Fruit fly (Drosophila melanogaster) whole organism, prepupa: ENCODE data around the gene CG13733.

Source experiments
- Blimp-1 ChIP-seq: fragments of 200-800 bp; sonication (Bioruptor generic); optimal IDR thresholded peaks from 3 replicates; lab custom pipeline; 2017; ENCODE audit warnings: missing biosample characterization, missing genetic modification characterization, mild to moderate bottlenecking, moderate library complexity, missing genetic modification reagents
- CG10631 ChIP-seq: fragments of 200-800 bp; sonication (Bioruptor generic); optimal IDR thresholded peaks from 2 replicates; lab custom pipeline; 2016; ENCODE audit warnings: missing biosample characterization, missing genetic modification characterization
- CG10669 ChIP-seq: fragments of 200-800 bp; sonication (Bioruptor generic); optimal IDR thresholded peaks from 3 replicates; lab custom pipeline; 2018; ENCODE audit warnings: missing biosample characterization, mild to moderate bottlenecking, missing genetic modification characterization, moderate library complexity
- CG11294 ChIP-seq: fragments of 200-800 bp; sonication (Bioruptor generic); IDR thresholded peaks from 2 replicates; pipeline ENCODE4 v1.3.6; 2022; ENCODE audit warnings: missing biosample characterization, missing genetic modification characterization
- CG11762 ChIP-seq: fragments of 200-800 bp; sonication (Bioruptor generic); optimal IDR thresholded peaks from 3 replicates; lab custom pipeline; 2016; ENCODE audit warnings: missing biosample characterization, missing genetic modification characterization; ENCODE audit not compliant: insufficient read depth
- CG11902 ChIP-seq: fragments of 200-800 bp; sonication (Bioruptor generic); optimal IDR thresholded peaks from 3 replicates; lab custom pipeline; 2016; ENCODE audit warnings: missing biosample characterization, missing genetic modification characterization
- CG15336 ChIP-seq: fragments of 200-800 bp; sonication (Bioruptor generic); IDR thresholded peaks from 2 replicates; pipeline ENCODE4 v1.3.6; 2022; ENCODE audit warnings: missing biosample characterization, missing genetic modification characterization
- CG3032 ChIP-seq: fragments of 200-800 bp; optimal IDR thresholded peaks from 2 replicates; lab custom pipeline; 2019; ENCODE audit warnings: missing biosample characterization, mild to moderate bottlenecking, missing genetic modification characterization, moderate library complexity
- CG31627 ChIP-seq: fragments of 200-800 bp; sonication (Bioruptor generic); optimal IDR thresholded peaks from 3 replicates; lab custom pipeline; 2016; ENCODE audit warnings: missing biosample characterization, missing genetic modification characterization
- CG32006 ChIP-seq: fragments of 200-800 bp; sonication (Bioruptor generic); optimal IDR thresholded peaks from 3 replicates; lab custom pipeline; 2017; ENCODE audit warnings: missing biosample characterization, mild to moderate bottlenecking, missing genetic modification characterization
- CG34406 ChIP-seq: fragments of 200-800 bp; sonication (Bioruptor generic); optimal IDR thresholded peaks from 3 replicates; lab custom pipeline; 2016; ENCODE audit warnings: missing biosample characterization, missing genetic modification characterization
- CG3919 ChIP-seq: fragments of 200-800 bp; sonication (Bioruptor generic); optimal IDR thresholded peaks from 3 replicates; lab custom pipeline; 2016; ENCODE audit warnings: missing biosample characterization, missing genetic modification characterization
- CG4318 ChIP-seq: fragments of 200-800 bp; sonication (Bioruptor generic); optimal IDR thresholded peaks from 3 replicates; lab custom pipeline; 2017; ENCODE audit warnings: missing biosample characterization, mild to moderate bottlenecking, missing genetic modification characterization
- CG6163 ChIP-seq: fragments of 200-800 bp; sonication (Bioruptor generic); IDR thresholded peaks from 3 replicates; pipeline ENCODE4 v1.3.6; 2022; ENCODE audit warnings: missing biosample characterization, missing genetic modification characterization
- CG6276 ChIP-seq: fragments of 200-800 bp; sonication (Bioruptor generic); optimal IDR thresholded peaks from 2 replicates; lab custom pipeline; 2017; ENCODE audit warnings: missing biosample characterization, mild to moderate bottlenecking, missing genetic modification characterization
- CG6808 ChIP-seq: fragments of 200-800 bp; sonication (Bioruptor generic); optimal IDR thresholded peaks from 3 replicates; lab custom pipeline; 2017; ENCODE audit warnings: missing biosample characterization, missing genetic modification characterization, mild to moderate bottlenecking, moderate library complexity, missing genetic modification reagents
- CG6854 ChIP-seq: fragments of 200-800 bp; sonication (Bioruptor generic); optimal IDR thresholded peaks from 2 replicates; lab custom pipeline; 2017; ENCODE audit warnings: missing biosample characterization, mild to moderate bottlenecking, missing genetic modification characterization
- CG7368 ChIP-seq: fragments of 200-800 bp; sonication (Bioruptor generic); optimal IDR thresholded peaks from 3 replicates; lab custom pipeline; 2016; ENCODE audit warnings: missing biosample characterization, missing genetic modification characterization
- CG8119 ChIP-seq: fragments of 200-800 bp; sonication (Bioruptor generic); IDR thresholded peaks from 3 replicates; pipeline ENCODE4 v1.3.6; 2022; ENCODE audit warnings: missing biosample characterization, missing genetic modification characterization
- CG8319 ChIP-seq: fragments of 200-800 bp; sonication (Bioruptor generic); optimal IDR thresholded peaks from 3 replicates; lab custom pipeline; 2016; ENCODE audit warnings: missing biosample characterization, missing genetic modification characterization
- CG8632 ChIP-seq: fragments of 200-800 bp; sonication (Bioruptor generic); optimal IDR thresholded peaks from 3 replicates; lab custom pipeline; 2016; ENCODE audit warnings: missing biosample characterization, missing genetic modification characterization
- CG9139 ChIP-seq: fragments of 200-800 bp; sonication (Bioruptor generic); optimal IDR thresholded peaks from 3 replicates; lab custom pipeline; 2017; ENCODE audit warnings: missing biosample characterization, mild to moderate bottlenecking, missing genetic modification characterization
- Eip75B ChIP-seq: fragments of 200-800 bp; sonication (Bioruptor generic); optimal IDR thresholded peaks from 3 replicates; lab custom pipeline; 2016; ENCODE audit warnings: missing biosample characterization, missing genetic modification characterization
- Eip78C ChIP-seq: fragments of 200-800 bp; sonication (Bioruptor generic); peaks from one replicate; lab custom pipeline; 2016; ENCODE audit warnings: missing biosample characterization, missing genetic modification characterization
- Eip93F ChIP-seq: fragments of 200-800 bp; sonication (Bioruptor generic); optimal IDR thresholded peaks from 2 replicates; lab custom pipeline; 2016; ENCODE audit warnings: missing biosample characterization, mild to moderate bottlenecking, missing genetic modification characterization
- Gug ChIP-seq: fragments of 200-800 bp; sonication (Bioruptor generic); IDR thresholded peaks from 2 replicates; pipeline ENCODE4 v1.3.6; 2022; ENCODE audit warnings: missing biosample characterization, missing genetic modification characterization
- Hr4 ChIP-seq: fragments of 200-800 bp; sonication (Bioruptor generic); optimal IDR thresholded peaks from 3 replicates; lab custom pipeline; 2016; ENCODE audit warnings: missing biosample characterization, missing genetic modification characterization
- Lpt ChIP-seq: fragments of 200-800 bp; sonication (Bioruptor generic); optimal IDR thresholded peaks from 3 replicates; lab custom pipeline; 2016; ENCODE audit warnings: missing biosample characterization, missing genetic modification characterization
- Smox ChIP-seq: fragments of 200-800 bp; sonication (Bioruptor generic); optimal IDR thresholded peaks from 3 replicates; lab custom pipeline; 2016; ENCODE audit warnings: missing biosample characterization, missing genetic modification characterization
- Sox102F ChIP-seq: fragments of 200-800 bp; sonication (Bioruptor generic); optimal IDR thresholded peaks from 2 replicates; lab custom pipeline; 2016; ENCODE audit warnings: missing biosample characterization, mild to moderate bottlenecking, missing genetic modification characterization
- Sox14 ChIP-seq: fragments of 200-800 bp; sonication (Bioruptor generic); optimal IDR thresholded peaks from 3 replicates; lab custom pipeline; 2016; ENCODE audit warnings: missing biosample characterization, missing genetic modification characterization
- Sox15 ChIP-seq: fragments of 200-800 bp; sonication (Bioruptor generic); optimal IDR thresholded peaks from 3 replicates; lab custom pipeline; 2016; ENCODE audit warnings: missing biosample characterization, missing genetic modification characterization
- achi ChIP-seq: fragments of 200-800 bp; sonication (Bioruptor generic); optimal IDR thresholded peaks from 3 replicates; lab custom pipeline; 2016; ENCODE audit warnings: missing biosample characterization, missing genetic modification characterization
- acj6 ChIP-seq: fragments of 200-800 bp; sonication (Bioruptor generic); optimal IDR thresholded peaks from 3 replicates; lab custom pipeline; 2016; ENCODE audit warnings: missing biosample characterization, missing genetic modification characterization
- cyc ChIP-seq: fragments of 200-800 bp; sonication (Bioruptor generic); optimal IDR thresholded peaks from 3 replicates; lab custom pipeline; 2016; ENCODE audit warnings: missing biosample characterization, missing genetic modification characterization
- dac ChIP-seq: fragments of 200-800 bp; sonication (Bioruptor generic); optimal IDR thresholded peaks from 2 replicates; lab custom pipeline; 2017; ENCODE audit warnings: missing biosample characterization, mild to moderate bottlenecking, missing genetic modification characterization
- eg ChIP-seq: fragments of 200-800 bp; sonication (Bioruptor generic); IDR thresholded peaks from 3 replicates; pipeline ENCODE4 v1.3.6; 2022; ENCODE audit warnings: missing biosample characterization, missing genetic modification characterization
- esn ChIP-seq: fragments of 200-800 bp; sonication (Bioruptor generic); optimal IDR thresholded peaks from 2 replicates; lab custom pipeline; 2016; ENCODE audit warnings: missing biosample characterization, mild to moderate bottlenecking, missing genetic modification characterization, moderate library complexity
- fd59A ChIP-seq: fragments of 200-800 bp; sonication (Bioruptor generic); optimal IDR thresholded peaks from 2 replicates; lab custom pipeline; 2017; ENCODE audit warnings: missing biosample characterization, mild to moderate bottlenecking, missing genetic modification characterization, missing genetic modification reagents
- fd85E ChIP-seq: fragments of 200-800 bp; sonication (Bioruptor generic); optimal IDR thresholded peaks from 3 replicates; lab custom pipeline; 2016; ENCODE audit warnings: missing biosample characterization, missing genetic modification characterization
- fkh ChIP-seq: fragments of 200-800 bp; sonication (Bioruptor generic); optimal IDR thresholded peaks from 3 replicates; lab custom pipeline; 2017; ENCODE audit warnings: missing biosample characterization, mild to moderate bottlenecking, missing genetic modification characterization, moderate library complexity
- lz ChIP-seq: fragments of 200-800 bp; sonication (Bioruptor generic); optimal IDR thresholded peaks from 3 replicates; lab custom pipeline; 2016; ENCODE audit warnings: missing biosample characterization, missing genetic modification characterization
- net ChIP-seq: fragments of 200-800 bp; sonication (Bioruptor generic); optimal IDR thresholded peaks from 3 replicates; lab custom pipeline; 2016; ENCODE audit warnings: missing biosample characterization, missing genetic modification characterization
- pdm3 ChIP-seq: fragments of 200-800 bp; sonication (Bioruptor generic); optimal IDR thresholded peaks from 3 replicates; lab custom pipeline; 2016; ENCODE audit warnings: missing biosample characterization, missing genetic modification characterization
- salr ChIP-seq, 2 experiments: fragments of 200-800 bp; sonication (Bioruptor generic); optimal IDR thresholded peaks; 3 replicates each; lab custom pipeline; 2016 to 2018; ENCODE audit warnings: missing biosample characterization in 2 of 2, missing genetic modification characterization in 2 of 2, mild to moderate bottlenecking in 1 of 2
- spab ChIP-seq: fragments of 200-800 bp; sonication (Bioruptor generic); optimal IDR thresholded peaks from 2 replicates; lab custom pipeline; 2017; ENCODE audit warnings: missing biosample characterization, mild to moderate bottlenecking, missing genetic modification characterization, missing genetic modification reagents
- ss ChIP-seq, 2 experiments: fragments of 200-800 bp; sonication (Bioruptor generic); optimal IDR thresholded peaks; 2 replicates in 1 of 2; 3 replicates in 1 of 2; lab custom pipeline; 2017 to 2018; ENCODE audit warnings: mild to moderate bottlenecking in 2 of 2, missing biosample characterization in 2 of 2, missing genetic modification characterization in 2 of 2, moderate library complexity in 1 of 2

Gene CG13733

DNA sequence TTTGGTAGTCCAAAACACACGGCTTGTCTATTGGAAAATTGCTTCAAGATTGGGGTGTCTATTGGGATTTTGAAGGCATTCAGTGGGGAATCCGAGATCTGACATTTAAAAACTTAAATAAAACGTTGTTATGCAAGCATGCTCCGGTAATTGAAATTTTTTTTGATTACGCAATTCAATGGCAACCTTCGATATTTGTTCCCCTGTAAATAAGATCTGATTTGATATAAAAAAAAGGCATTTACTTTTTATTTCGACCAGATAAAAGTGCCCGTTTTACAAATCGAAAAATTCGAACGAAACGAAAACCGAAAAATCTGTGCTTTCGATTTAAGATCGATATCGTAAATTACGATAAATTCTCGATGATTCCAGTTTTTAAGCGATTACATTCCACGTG is at the start of gene CG13733, which contains the start of gene qjt:
Gene CG13733 (minus strand): TSS at position 101 of the 400 bp plus-strand sequence.
Gene qjt (plus strand): TSS at position 271 of the 400 bp plus-strand sequence.
- TF ChIP-seq salr (GFP tag; optimal IDR thresholded peaks at IDR 0.05; lab: Kevin White, UChicago): no peak
- no peak for TF ChIP-seq CG4318 (GFP tag; lab: Kevin White, UChicago)
- no peak for TF ChIP-seq CG9139
- no peak for TF ChIP-seq fkh (GFP tag; lab: Kevin White, UChicago)
- no peak for TF ChIP-seq CG34406 (GFP tag; lab: Kevin White, UChicago)
- TF ChIP-seq lz: no peak
- TF ChIP-seq CG8319 (GFP tag; lab: Kevin White, UChicago): no peak
- TF ChIP-seq CG31627 (GFP tag; lab: Kevin White, UChicago): no peak
- TF ChIP-seq CG32006: no peak
- TF ChIP-seq Sox15: no peak
- TF ChIP-seq Lpt: no peak
- no peak for TF ChIP-seq CG7368 (GFP tag; lab: Kevin White, UChicago)
- TF ChIP-seq dac (GFP tag; lab: Kevin White, UChicago): no peak
- TF ChIP-seq esn: no peak
- no peak for TF ChIP-seq CG6854 (GFP tag; lab: Kevin White, UChicago)
- TF ChIP-seq fd85E (GFP tag; lab: Kevin White, UChicago): no peak

DNA sequence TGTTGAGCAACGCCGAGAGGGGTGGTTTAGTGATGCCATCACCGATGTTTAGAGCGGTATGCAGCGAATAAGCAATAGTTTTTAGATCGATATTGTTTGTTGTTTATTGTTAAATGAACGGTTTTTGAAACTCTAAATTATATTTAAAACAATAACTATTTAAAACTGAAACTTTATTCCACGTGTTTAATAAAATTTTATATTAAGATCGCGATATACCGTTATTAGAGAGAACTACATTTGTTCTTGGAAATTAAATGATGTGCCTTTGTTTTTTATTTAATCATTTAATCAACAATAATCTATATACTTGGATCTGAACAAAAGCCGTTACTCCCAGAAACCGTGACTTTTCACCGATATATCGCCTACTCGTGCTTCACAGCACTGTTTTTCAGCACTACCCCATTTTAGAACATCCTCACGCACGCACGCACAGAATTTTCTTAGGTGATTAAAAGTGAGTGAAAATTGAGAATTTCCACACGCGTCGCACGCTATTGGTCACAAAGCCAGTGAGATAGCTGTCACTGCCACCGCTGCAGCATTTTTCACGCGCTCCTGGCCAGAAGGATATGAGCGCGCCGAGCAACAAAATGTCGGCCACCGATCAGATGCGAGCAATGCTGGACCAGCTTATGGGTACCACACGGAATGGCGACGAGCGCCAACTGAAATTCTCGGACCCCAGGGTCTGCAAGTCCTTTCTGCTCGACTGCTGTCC is 35.3 kb upstream of the CG13733 start, which contains the start of the genes U4-U6-60K and CG7564:
Gene U4-U6-60K (minus strand): TSS at position 20 of the 724 bp plus-strand sequence.
Gene CG7564 (plus strand): TSS at position 406 of the 724 bp plus-strand sequence.
- 0 out of 2 replicates have a peak, but pooled peaks have one; percentile 21 for TF ChIP-seq CG11294 (GFP tag; lab: Robert Waterston, UW)
- TF ChIP-seq CG31627 (GFP tag; lab: Kevin White, UChicago): peak; percentile 68
- TF ChIP-seq Sox102F (GFP tag; lab: Kevin White, UChicago): no peak
- TF ChIP-seq CG6854 (GFP tag; lab: Kevin White, UChicago): no peak
- TF ChIP-seq CG10631: no peak
- TF ChIP-seq CG34406 (GFP tag; lab: Kevin White, UChicago): peak; percentile 47
- peak; percentile 43 for TF ChIP-seq fd85E (GFP tag; lab: Kevin White, UChicago)
- TF ChIP-seq CG6808 (GFP tag; lab: Kevin White, UChicago): peak; percentile 69
- TF ChIP-seq acj6: peak; percentile 63
- peak; percentile 64 for TF ChIP-seq Eip93F (GFP tag; lab: Kevin White, UChicago)
- no peak for TF ChIP-seq CG10669 (GFP tag; lab: Kevin White, UChicago)
- no peak for TF ChIP-seq CG8119 (GFP tag; lab: Robert Waterston, UW)
- TF ChIP-seq CG3032 (tag; lab: Kevin White, UChicago): peak; percentile 57
- TF ChIP-seq Gug (GFP tag; lab: Robert Waterston, UW): peak; percentile 29; the same call in 1 of the 2 replicates
- no peak for TF ChIP-seq CG9139
- peak; percentile 26 for TF ChIP-seq CG11902 (GFP tag; lab: Kevin White, UChicago)
- TF ChIP-seq fd59A (GFP tag; lab: Kevin White, UChicago): peak; percentile 31
- peak; percentile 59 for TF ChIP-seq achi (GFP tag; lab: Kevin White, UChicago)
- peak; percentile 78 for TF ChIP-seq Eip78C (GFP tag; lab: Kevin White, UChicago)
- peak; percentile 69 for TF ChIP-seq Sox14
- peak; percentile 7 for TF ChIP-seq CG11762 (GFP tag; lab: Kevin White, UChicago)
- TF ChIP-seq esn: peak; percentile 71
- TF ChIP-seq Eip75B (GFP tag; lab: Kevin White, UChicago): no peak
- TF ChIP-seq eg: no peak; the same call in 2 of the 3 replicates
- TF ChIP-seq net (GFP tag; lab: Kevin White, UChicago): peak; percentile 33
- TF ChIP-seq Hr4: peak; percentile 62
- TF ChIP-seq Blimp-1 (GFP tag; lab: Kevin White, UChicago): no peak
- TF ChIP-seq salr (GFP tag; optimal IDR thresholded peaks at IDR 0.05; lab: Kevin White, UChicago): no peak
- no peak for TF ChIP-seq fkh (GFP tag; lab: Kevin White, UChicago)
- peak; percentile 65 for TF ChIP-seq CG3919 (GFP tag; lab: Kevin White, UChicago)
- peak; percentile 51 for TF ChIP-seq CG8632 (GFP tag; lab: Kevin White, UChicago)
- no peak for TF ChIP-seq CG6276 (GFP tag; lab: Kevin White, UChicago)
- peak; percentile 45 for TF ChIP-seq Sox15
- TF ChIP-seq CG6163 (GFP tag; lab: Robert Waterston, UW): 0 out of 3 replicates have a peak, but pooled peaks have one; percentile 28
- no peak for TF ChIP-seq CG4318 (GFP tag; lab: Kevin White, UChicago)
- TF ChIP-seq cyc (GFP tag; lab: Kevin White, UChicago): peak; percentile 71
- TF ChIP-seq pdm3 (GFP tag; lab: Kevin White, UChicago): peak; percentile 69
- TF ChIP-seq CG15336 (GFP tag; lab: Robert Waterston, UW): no peak
- TF ChIP-seq dac (GFP tag; lab: Kevin White, UChicago): no peak
- no peak for TF ChIP-seq spab
- TF ChIP-seq Smox (GFP tag; lab: Kevin White, UChicago): no peak
- TF ChIP-seq ss (GFP tag; optimal IDR thresholded peaks at IDR 0.05; lab: Kevin White, UChicago): no peak
